Worm (Caenorhabditis elegans) whole organism, late embryonic: ENCODE data around the gene ceh-90.
A peak's percentile ranks its signal among the peaks of the same experiment; 100 is the strongest.

Source experiments
- C08G9.2 ChIP-seq: sonication (generic microtip); optimal IDR thresholded peaks from 2 replicates; lab custom pipeline; 2016; ENCODE audit warnings: mild to moderate bottlenecking, missing genetic modification characterization, moderate library complexity, missing compliant biosample characterization
- C38D4.7 ChIP-seq: fragments of 200-800 bp; sonication (Bioruptor generic); optimal IDR thresholded peaks from 2 replicates; lab custom pipeline; 2018; ENCODE audit warnings: mild to moderate bottlenecking, missing genetic modification characterization, moderate library complexity, missing compliant biosample characterization
- K02D7.2 ChIP-seq: sonication (generic microtip); optimal IDR thresholded peaks from 2 replicates; lab custom pipeline; 2017; ENCODE audit warnings: mild to moderate bottlenecking, missing genetic modification characterization, missing compliant biosample characterization
- K09A11.1 ChIP-seq: sonication (generic microtip); optimal IDR thresholded peaks from 2 replicates; lab custom pipeline; 2017; ENCODE audit warnings: antibody characterized with exemption, mild to moderate bottlenecking, missing genetic modification characterization, missing compliant biosample characterization; ENCODE audit not compliant: insufficient read depth
- T23F11.4 ChIP-seq: fragments of 200-800 bp; sonication (Bioruptor generic); optimal IDR thresholded peaks from 2 replicates; lab custom pipeline; 2018; ENCODE audit warnings: mild to moderate bottlenecking, missing genetic modification characterization, missing compliant biosample characterization
- ahr-1 ChIP-seq: sonication (generic microtip); optimal IDR thresholded peaks from 2 replicates; lab custom pipeline; 2016; ENCODE audit warnings: missing genetic modification characterization, missing compliant biosample characterization
- ceh-2 ChIP-seq: sonication (generic microtip); optimal IDR thresholded peaks from 2 replicates; lab custom pipeline; 2016; ENCODE audit warnings: missing genotype, missing genetic modification characterization, missing compliant biosample characterization
- ceh-22 ChIP-seq: sonication (generic microtip); optimal IDR thresholded peaks from 2 replicates; lab custom pipeline; 2017; ENCODE audit warnings: missing biosample characterization, missing genetic modification characterization
- ceh-31 ChIP-seq: sonication (generic microtip); optimal IDR thresholded peaks from 2 replicates; lab custom pipeline; 2016; ENCODE audit warnings: missing genetic modification characterization, missing compliant biosample characterization
- ceh-34 ChIP-seq: sonication (generic microtip); optimal IDR thresholded peaks from 2 replicates; lab custom pipeline; 2016; ENCODE audit warnings: mild to moderate bottlenecking, missing genetic modification characterization, missing compliant biosample characterization
- ceh-48 ChIP-seq: sonication (generic microtip); optimal IDR thresholded peaks from 2 replicates; lab custom pipeline; 2016; ENCODE audit warnings: missing genetic modification characterization, inconsistent platforms, missing compliant biosample characterization
- che-1 ChIP-seq: sonication (generic microtip); optimal IDR thresholded peaks from 2 replicates; lab custom pipeline; 2016; ENCODE audit warnings: mild to moderate bottlenecking, missing genetic modification characterization, missing compliant biosample characterization
- dmd-4 ChIP-seq: sonication (generic microtip); optimal IDR thresholded peaks from 2 replicates; lab custom pipeline; 2016; ENCODE audit warnings: borderline replicate concordance, missing genetic modification characterization, missing compliant biosample characterization
- dve-1 ChIP-seq: sonication (generic microtip); optimal IDR thresholded peaks from 2 replicates; lab custom pipeline; 2017; ENCODE audit warnings: antibody characterized with exemption, mild to moderate bottlenecking, missing genetic modification characterization, missing compliant biosample characterization
- elt-2 ChIP-seq: sonication (generic microtip); optimal IDR thresholded peaks from 2 replicates; lab custom pipeline; 2016; ENCODE audit warnings: missing genetic modification reagents, missing genetic modification characterization, missing compliant biosample characterization
- elt-4 ChIP-seq: sonication (generic microtip); optimal IDR thresholded peaks from 2 replicates; lab custom pipeline; 2016; ENCODE audit warnings: missing genetic modification characterization, missing compliant biosample characterization
- eyg-1 ChIP-seq: sonication (generic microtip); optimal IDR thresholded peaks from 2 replicates; lab custom pipeline; 2016; ENCODE audit warnings: missing genotype, missing genetic modification characterization, missing compliant biosample characterization
- fax-1 ChIP-seq: sonication (generic microtip); optimal IDR thresholded peaks from 2 replicates; lab custom pipeline; 2016; ENCODE audit warnings: missing genotype, missing genetic modification characterization, missing compliant biosample characterization
- fkh-10 ChIP-seq: fragments of 150-350 bp; optimal IDR thresholded peaks from 2 replicates; lab custom pipeline; 2014; ENCODE audit warnings: missing biosample characterization, missing genetic modification reagents, missing genetic modification characterization
- fkh-6 ChIP-seq: sonication (generic microtip); optimal IDR thresholded peaks from 2 replicates; lab custom pipeline; 2016; ENCODE audit warnings: missing genetic modification characterization, missing compliant biosample characterization
- gmeb-2 ChIP-seq: sonication (generic microtip); optimal IDR thresholded peaks from 2 replicates; lab custom pipeline; 2016; ENCODE audit warnings: missing genetic modification characterization, inconsistent platforms, missing compliant biosample characterization
- hlh-13 ChIP-seq: fragments of 200-800 bp; sonication (Bioruptor generic); optimal IDR thresholded peaks from 2 replicates; lab custom pipeline; 2018; ENCODE audit warnings: mild to moderate bottlenecking, missing genetic modification characterization, missing compliant biosample characterization
- hlh-15 ChIP-seq: sonication (generic microtip); optimal IDR thresholded peaks from 2 replicates; lab custom pipeline; 2016; ENCODE audit warnings: missing genetic modification characterization, missing compliant biosample characterization
- hlh-30 ChIP-seq: sonication (generic microtip); optimal IDR thresholded peaks from 2 replicates; lab custom pipeline; 2017; ENCODE audit warnings: antibody characterized with exemption, missing genetic modification characterization, missing compliant biosample characterization; ENCODE audit not compliant: insufficient read depth
- hlh-8 ChIP-seq: sonication (generic microtip); optimal IDR thresholded peaks from 2 replicates; lab custom pipeline; 2016; ENCODE audit warnings: missing genotype, missing genetic modification characterization, missing compliant biosample characterization
- lim-6 ChIP-seq: sonication (generic microtip); optimal IDR thresholded peaks from 2 replicates; lab custom pipeline; 2016; ENCODE audit warnings: missing genetic modification characterization, missing compliant biosample characterization
- lin-11 ChIP-seq: fragments of 200-800 bp; sonication (Bioruptor generic); optimal IDR thresholded peaks from 2 replicates; lab custom pipeline; 2018; ENCODE audit warnings: mild to moderate bottlenecking, missing genetic modification characterization, missing compliant biosample characterization
- madf-2 ChIP-seq: sonication (generic microtip); optimal IDR thresholded peaks from 2 replicates; lab custom pipeline; 2017; ENCODE audit warnings: missing genetic modification characterization, missing compliant biosample characterization
- mec-3 ChIP-seq: sonication (generic microtip); optimal IDR thresholded peaks from 2 replicates; lab custom pipeline; 2016; ENCODE audit warnings: borderline replicate concordance, missing genetic modification characterization, missing compliant biosample characterization
- nfya-1 ChIP-seq: sonication (generic microtip); optimal IDR thresholded peaks from 2 replicates; lab custom pipeline; 2017; ENCODE audit warnings: missing genetic modification characterization, mild to moderate bottlenecking, missing compliant biosample characterization, antibody characterized with exemption, moderate library complexity
- nhr-11 ChIP-seq: fragments of 150-350 bp; optimal IDR thresholded peaks from 2 replicates; lab custom pipeline; 2014; ENCODE audit warnings: missing biosample characterization, missing genetic modification characterization
- nhr-232 ChIP-seq: sonication (generic microtip); optimal IDR thresholded peaks from 2 replicates; lab custom pipeline; 2016; ENCODE audit warnings: missing genetic modification characterization, missing compliant biosample characterization
- npax-4 ChIP-seq: sonication (generic microtip); optimal IDR thresholded peaks from 2 replicates; lab custom pipeline; 2016; ENCODE audit warnings: missing genetic modification characterization, missing compliant biosample characterization
- pax-1 ChIP-seq: fragments of 150-350 bp; optimal IDR thresholded peaks from 2 replicates; lab custom pipeline; 2014; ENCODE audit warnings: missing biosample characterization, missing genetic modification characterization
- pqm-1 ChIP-seq: sonication (generic microtip); optimal IDR thresholded peaks from 2 replicates; lab custom pipeline; 2016; ENCODE audit warnings: missing genetic modification characterization, missing compliant biosample characterization
- ref-2 ChIP-seq: sonication (generic microtip); optimal IDR thresholded peaks from 2 replicates; lab custom pipeline; 2016; ENCODE audit warnings: missing genetic modification characterization, missing compliant biosample characterization
- sdc-2 ChIP-seq: sonication (generic microtip); optimal IDR thresholded peaks from 2 replicates; lab custom pipeline; 2016; ENCODE audit warnings: missing genotype, missing genetic modification characterization, missing compliant biosample characterization
- sox-2 ChIP-seq: fragments of 200-800 bp; sonication (Bioruptor generic); IDR thresholded peaks from 2 replicates; pipeline ENCODE4 v1.3.6; 2022; ENCODE audit warnings: missing genetic modification reagents, missing genetic modification characterization, missing compliant biosample characterization
- sox-4 ChIP-seq: sonication (generic microtip); optimal IDR thresholded peaks from 2 replicates; lab custom pipeline; 2017; ENCODE audit warnings: mild to moderate bottlenecking, missing genetic modification characterization, inconsistent platforms, missing compliant biosample characterization
- syd-9 ChIP-seq: sonication (generic microtip); optimal IDR thresholded peaks from 2 replicates; lab custom pipeline; 2016; ENCODE audit warnings: mild to moderate bottlenecking, missing genetic modification characterization, moderate library complexity, missing compliant biosample characterization
- tbx-7 ChIP-seq: sonication (generic microtip); optimal IDR thresholded peaks from 2 replicates; lab custom pipeline; 2016; ENCODE audit warnings: missing genotype, missing genetic modification characterization, missing compliant biosample characterization
- unc-3 ChIP-seq, 2 experiments: fragments of 200-800 bp in 1 of 2; sonication (Bioruptor generic) in 1 of 2; sonication (generic microtip) in 1 of 2; conservative IDR thresholded peaks in 1 of 2; optimal IDR thresholded peaks in 1 of 2; 2 replicates each; pipeline versions ENCODE4 v1.3.6 to Lab custom; 2016 to 2022; ENCODE audit warnings: missing compliant biosample characterization in 2 of 2, missing genetic modification characterization in 2 of 2, missing genetic modification reagents in 1 of 2
- unc-55 ChIP-seq: sonication (generic microtip); optimal IDR thresholded peaks from 2 replicates; lab custom pipeline; 2017; ENCODE audit warnings: missing biosample characterization, missing genetic modification reagents, missing genetic modification characterization
- unc-86 ChIP-seq: sonication (generic microtip); optimal IDR thresholded peaks from 2 replicates; lab custom pipeline; 2016; ENCODE audit warnings: missing genetic modification characterization, missing compliant biosample characterization
- zip-5 ChIP-seq: sonication (generic microtip); optimal IDR thresholded peaks from 2 replicates; lab custom pipeline; 2016; ENCODE audit warnings: missing genetic modification characterization, missing compliant biosample characterization
- ztf-16 ChIP-seq: sonication (generic microtip); optimal IDR thresholded peaks from 2 replicates; lab custom pipeline; 2017; ENCODE audit warnings: missing genetic modification characterization, missing compliant biosample characterization

ceh-90 gene

DNA sequence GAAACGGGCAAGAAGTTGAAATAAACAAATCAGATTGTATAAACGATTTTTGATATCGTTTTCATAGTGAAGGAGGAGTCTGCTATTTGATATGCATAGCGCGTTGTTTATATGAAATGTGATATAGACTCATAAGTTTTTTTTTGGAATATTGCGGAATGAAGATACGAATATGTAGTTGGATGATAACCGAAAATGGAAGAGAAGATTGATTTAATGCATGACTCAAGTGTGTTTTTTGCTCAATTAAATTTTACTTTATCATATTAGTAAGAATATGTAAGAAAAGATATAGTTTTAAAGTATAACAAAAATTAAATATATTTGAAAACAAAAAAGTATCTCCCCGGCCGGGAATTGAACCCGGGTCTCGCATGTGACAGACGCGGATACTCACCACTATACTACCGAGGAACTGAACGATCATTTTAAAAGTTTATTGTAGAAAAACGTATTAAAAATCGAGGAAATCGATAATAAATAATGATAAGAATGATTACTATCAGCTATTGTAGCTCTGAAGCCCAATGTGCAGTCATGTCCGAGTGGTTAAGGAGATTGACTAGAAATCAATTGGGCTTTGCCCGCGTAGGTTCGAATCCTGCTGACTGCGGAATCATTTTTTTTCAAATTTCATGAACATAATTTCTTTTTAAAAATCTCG lies 5.0 kb upstream of the ceh-90 start, which contains the start of gene lgc-25:
Gene lgc-25 (minus strand): TSS at position 51 of the 664 bp plus-strand sequence.
- TF ChIP-seq elt-4 (tag; lab: Kevin White, UChicago) (no peak), sdc-2 (tag; lab: Kevin White, UChicago) (no peak), gmeb-2 (no peak), pax-1 (tag; lab: Kevin White, UChicago) (no peak), madf-2 (no peak), ceh-2 (tag; lab: Kevin White, UChicago) (no peak), tbx-7 (tag; lab: Kevin White, UChicago) (no peak), ahr-1 (no peak)

DNA sequence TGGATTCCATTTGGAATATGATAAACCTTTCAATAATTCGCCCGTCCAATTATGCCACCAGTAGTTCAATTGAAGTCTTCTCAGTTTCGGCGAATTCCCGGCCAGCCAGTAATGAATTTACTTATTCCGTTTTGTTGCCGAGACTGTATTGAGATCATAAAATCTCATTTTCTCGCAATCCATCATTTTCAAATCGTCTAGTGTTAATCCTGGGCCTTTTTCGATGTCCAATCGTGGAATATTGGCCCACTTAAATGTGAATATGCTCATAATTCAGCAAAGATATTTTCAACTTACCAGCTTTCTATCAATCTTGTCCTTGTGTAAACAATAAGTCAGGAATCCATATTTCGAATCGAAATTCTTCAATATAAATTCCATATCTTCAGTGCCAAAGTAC lies 4.2 kb downstream of the ceh-90 start:
- no peak for TF ChIP-seq T23F11.4 (GFP tag; lab: Kevin White, UChicago)
- no peak for TF ChIP-seq pax-1 (tag; lab: Kevin White, UChicago)
- no peak for TF ChIP-seq unc-55 (GFP tag; lab: Kevin White, UChicago)
- TF ChIP-seq mec-3, result no peak
- no peak for TF ChIP-seq dmd-4 (tag; lab: Kevin White, UChicago)
- TF ChIP-seq dve-1 (tag; lab: Kevin White, UChicago), result no peak
- TF ChIP-seq eyg-1 (tag; lab: Kevin White, UChicago), result no peak
- no peak for TF ChIP-seq sox-2 (GFP tag; lab: Robert Waterston, UW)
- TF ChIP-seq nfya-1, result no peak
- TF ChIP-seq sdc-2 (tag; lab: Kevin White, UChicago), result no peak
- no peak for TF ChIP-seq nhr-11
- TF ChIP-seq ceh-31 (tag; lab: Kevin White, UChicago), result no peak
- TF ChIP-seq C08G9.2 (tag; lab: Kevin White, UChicago), result no peak

DNA sequence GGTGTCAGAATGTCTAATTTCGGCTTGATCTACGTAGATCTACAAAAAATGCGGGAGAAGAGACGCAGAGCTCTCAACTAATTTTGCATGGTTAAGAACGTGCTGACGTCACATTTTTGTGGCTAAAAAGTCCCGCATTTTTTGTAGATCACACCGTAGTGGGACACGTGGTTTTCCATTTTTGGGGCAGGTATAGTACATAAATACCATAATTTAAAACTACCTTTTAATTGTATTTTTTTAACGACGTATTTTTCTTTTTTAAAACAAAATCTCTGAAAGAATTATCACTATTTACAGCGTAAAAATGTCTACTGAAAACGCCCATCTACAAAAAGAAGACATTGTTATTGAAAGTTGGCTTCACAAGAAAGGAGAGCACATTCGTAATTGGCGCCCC lies 9.4 kb downstream of the ceh-90 start, which contains the start of gene akt-2:
Gene akt-2 (plus strand): TSS at position 301 of the 400 bp plus-strand sequence.
- TF ChIP-seq K02D7.2 (tag; lab: Kevin White, UChicago) (no peak), pax-1 (tag; lab: Kevin White, UChicago) (no peak)
- TF ChIP-seq, all 69 proteins: peak for 0

DNA sequence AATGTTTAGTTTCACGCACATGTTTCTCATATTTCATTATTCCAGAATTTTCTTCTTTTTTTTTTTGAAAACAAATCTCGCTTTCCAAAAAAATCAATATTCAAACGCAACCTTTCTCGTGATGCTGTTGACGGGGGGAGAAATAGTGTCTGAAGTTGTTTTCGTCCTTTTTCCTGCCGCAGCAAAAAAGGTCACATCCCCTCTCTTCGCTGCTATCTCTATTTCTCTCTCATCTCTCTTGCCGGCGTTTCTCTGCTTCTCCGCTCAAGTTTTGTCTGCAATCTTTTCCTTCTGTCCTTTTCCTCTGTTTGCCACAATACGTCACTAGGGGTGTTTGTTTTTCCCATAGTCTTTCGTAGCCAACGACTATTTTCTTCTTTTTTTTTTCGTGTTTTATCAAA lies 10.1 kb downstream of the ceh-90 start:
- TF ChIP-seq nfya-1 (peak; percentile 48), hlh-8 (tag; lab: Kevin White, UChicago) (no peak), lim-6 (tag; lab: Kevin White, UChicago) (no peak), K09A11.1 (tag; lab: Kevin White, UChicago) (peak; percentile 32), dve-1 (tag; lab: Kevin White, UChicago) (peak; percentile 14), npax-4 (tag; lab: Kevin White, UChicago) (no peak), hlh-15 (tag; lab: Kevin White, UChicago) (no peak), sox-4 (tag; lab: Kevin White, UChicago) (no peak), ref-2 (tag; lab: Kevin White, UChicago) (no peak), unc-3 (GFP tag; conservative IDR thresholded peaks at IDR 0.05; lab: Robert Waterston, UW) (no peak), unc-3 (tag; optimal IDR thresholded peaks at IDR 0.05; lab: Kevin White, UChicago) (no peak), nhr-232 (tag; lab: Kevin White, UChicago) (no peak), fax-1 (tag; lab: Kevin White, UChicago) (no peak), hlh-13 (GFP tag; lab: Kevin White, UChicago) (no peak), che-1 (no peak), elt-2 (no peak), ceh-48 (tag; lab: Kevin White, UChicago) (peak; percentile 6), C38D4.7 (GFP tag; lab: Kevin White, UChicago) (no peak), unc-86 (tag; lab: Kevin White, UChicago) (no peak), ceh-22 (tag; lab: Kevin White, UChicago) (no peak), ceh-34 (tag; lab: Kevin White, UChicago) (peak; percentile 7), syd-9 (tag; lab: Kevin White, UChicago) (no peak), zip-5 (no peak), fkh-10 (no peak), T23F11.4 (GFP tag; lab: Kevin White, UChicago) (no peak), pqm-1 (tag; lab: Kevin White, UChicago) (no peak), nhr-11 (no peak), hlh-30 (tag; lab: Kevin White, UChicago) (peak; percentile 46), ztf-16 (tag; lab: Kevin White, UChicago) (no peak), fkh-6 (tag; lab: Kevin White, UChicago) (no peak), lin-11 (tag; lab: Kevin White, UChicago) (no peak)
